Fruit fly (Drosophila melanogaster): ENCODE data around the gene btn.

btn gene

DNA sequence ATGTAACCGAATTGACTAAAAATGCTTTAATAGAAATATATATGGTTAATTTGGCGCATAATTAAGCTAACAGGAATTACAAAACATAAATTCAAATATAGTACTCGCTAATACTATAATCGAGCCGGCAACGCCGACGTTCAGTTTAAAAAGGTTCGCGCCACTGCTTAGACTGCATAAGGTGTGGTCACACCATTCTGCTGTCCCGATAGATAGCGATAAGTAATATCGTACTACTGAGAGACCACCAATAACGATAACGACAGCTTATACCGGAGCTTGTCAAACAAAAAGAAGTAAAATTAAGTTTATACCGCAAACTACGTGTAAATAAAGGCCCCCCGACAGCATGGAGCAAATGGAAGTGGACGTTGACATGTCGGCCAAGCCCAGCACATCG, 5.9 kb downstream of the btn start, which contains the start of gene CSN6 (continued):
- TF ChIP-seq Pdp1 (GFP tag; optimal IDR thresholded peaks at IDR 0.05) (peak in 1 of 2 experiments; percentile 66), E2f2 (GFP tag; IDR thresholded peaks at IDR 0.05) (peak; percentile 91), tna (GFP tag; IDR thresholded peaks at IDR 0.05; ENCODE audit: partially characterized antibody) (peak; percentile 94), CG7928 (GFP tag; optimal IDR thresholded peaks at IDR 0.05) (peak; percentile 4), row (GFP tag; IDR thresholded peaks at IDR 0.05) (peak; percentile 18; the same call in 1 of the 3 replicates), CG17186 (GFP tag; optimal IDR thresholded peaks at IDR 0.05) (peak; percentile 27), tin (GFP tag; optimal IDR thresholded peaks at IDR 0.05) (peak; percentile 1), CG13894 (tag; optimal IDR thresholded peaks at IDR 0.05) (peak; percentile 67), Hr78 (GFP tag; optimal IDR thresholded peaks at IDR 0.05) (no peak), Doc3 (GFP tag; IDR thresholded peaks at IDR 0.05; ENCODE audit: partially characterized antibody) (peak; percentile 60; the same call in 2 of the 3 replicates), zen2 (GFP tag; IDR thresholded peaks at IDR 0.05; ENCODE audit: partially characterized antibody) (peak; percentile 62; the same call in 2 of the 3 replicates), MESR4 (GFP tag; optimal IDR thresholded peaks at IDR 0.05) (peak; percentile 56), CG10565 (GFP tag; optimal IDR thresholded peaks at IDR 0.05) (no peak), nerfin-2 (GFP tag; IDR thresholded peaks at IDR 0.05; ENCODE audit: partially characterized antibody) (peak; percentile 88), CG30020 (tag; optimal IDR thresholded peaks at IDR 0.05) (no peak), CG3281 (GFP tag; optimal IDR thresholded peaks at IDR 0.05) (no peak), grau (tag; optimal IDR thresholded peaks at IDR 0.05) (peak; percentile 8), CG34376 (GFP tag; optimal IDR thresholded peaks at IDR 0.05) (peak; percentile 60), her (GFP tag; optimal IDR thresholded peaks at IDR 0.05) (peak; percentile 4), knrl (GFP tag; IDR thresholded peaks at IDR 0.05; ENCODE audit: partially characterized antibody) (peak; percentile 85), CG18011 (GFP tag; optimal IDR thresholded peaks at IDR 0.05) (no peak), MBD-R2 (GFP tag; IDR thresholded peaks at IDR 0.05) (peak; percentile 93), jumu (GFP tag; optimal IDR thresholded peaks at IDR 0.05) (peak; percentile 16), lov (optimal IDR thresholded peaks at IDR 0.05) (no peak), lov (GFP tag; IDR thresholded peaks at IDR 0.05) (no peak), Abd-B (GFP tag; optimal IDR thresholded peaks at IDR 0.05) (peak; percentile 41), CG15479 (GFP tag; optimal IDR thresholded peaks at IDR 0.05) (no peak), unc-4 (GFP tag; IDR thresholded peaks at IDR 0.05; ENCODE audit: partially characterized antibody) (peak; percentile 92)

DNA sequence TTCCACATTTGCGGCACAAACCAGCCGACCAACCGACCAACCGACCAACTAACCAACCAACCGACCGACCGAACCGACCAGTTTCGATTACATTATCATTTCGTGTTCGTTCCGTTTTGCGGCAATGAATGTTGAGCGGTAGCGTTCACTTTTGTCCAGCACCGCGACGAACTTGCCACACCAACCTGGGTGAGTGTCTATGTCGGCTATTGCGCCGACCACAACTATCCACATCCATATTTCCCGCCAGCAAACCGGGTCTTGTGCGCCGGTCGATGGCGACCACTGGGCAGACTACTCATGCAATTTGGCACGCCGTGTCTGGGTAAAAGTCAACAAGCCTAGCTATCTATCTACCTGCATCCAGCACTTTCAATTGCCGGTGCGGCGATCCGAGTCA, 9.4 kb downstream of the btn start:
- TF ChIP-seq CG5180 (GFP tag; optimal IDR thresholded peaks at IDR 0.05) (peak; percentile 73), CG2889 (GFP tag; IDR thresholded peaks at IDR 0.05) (no peak), Max (GFP tag; optimal IDR thresholded peaks at IDR 0.05) (no peak), CG12104 (GFP tag; optimal IDR thresholded peaks at IDR 0.05) (no peak), Doc2 (GFP tag; IDR thresholded peaks at IDR 0.05) (no peak), Dbx (GFP tag; IDR thresholded peaks at IDR 0.05) (no peak), CG6175 (GFP tag; IDR thresholded peaks at IDR 0.05) (peak; percentile 55; the same call in 1 of the 3 replicates), CG15479 (GFP tag; optimal IDR thresholded peaks at IDR 0.05) (no peak), rib (GFP tag; IDR thresholded peaks at IDR 0.05) (no peak)

dm6 chr3R:22576096-22576697, 10.2 kb downstream of the btn start:
- TF ChIP-seq grau (tag; optimal IDR thresholded peaks at IDR 0.05) (peak; percentile 26), nom (GFP tag; optimal IDR thresholded peaks at IDR 0.05) (no peak), Pdp1 (GFP tag; optimal IDR thresholded peaks at IDR 0.05) (peak in 1 of 2 experiments; percentile 13), hkb (optimal IDR thresholded peaks at IDR 0.05) (no peak), hkb (GFP tag; IDR thresholded peaks at IDR 0.05) (no peak), nerfin-2 (GFP tag; IDR thresholded peaks at IDR 0.05; ENCODE audit: partially characterized antibody) (no peak), Ets65A (GFP tag) (peak; percentile 25), Drgx (GFP tag; IDR thresholded peaks at IDR 0.05) (peak; percentile 34; the same call in 1 of the 2 replicates), Med (GFP tag) (peak; percentile 6), sens (GFP tag) (peak; percentile 59)

Data from whole organism, embryonic.